Worm (Caenorhabditis elegans) whole organism, L2 larva: ENCODE data around the gene Y53F4B.9.

Experiments
- C34F6.9 ChIP-seq: fragments of 150-350 bp; optimal IDR thresholded peaks from 2 replicates; lab custom pipeline; 2014; ENCODE audit warnings: missing biosample characterization, missing genetic modification characterization
- F13H6.1 ChIP-seq: sonication (generic microtip); optimal IDR thresholded peaks from 2 replicates; lab custom pipeline; 2016; ENCODE audit warnings: missing genetic modification characterization, missing compliant biosample characterization
- R02D3.7 ChIP-seq: fragments of 150-350 bp; optimal IDR thresholded peaks from 2 replicates; lab custom pipeline; 2014; ENCODE audit warnings: missing biosample characterization, missing genetic modification characterization
- Y55F3AM.14 ChIP-seq: fragments of 200-800 bp; sonication (Bioruptor generic); optimal IDR thresholded peaks from 2 replicates; lab custom pipeline; 2018; ENCODE audit warnings: mild to moderate bottlenecking, missing genetic modification characterization, missing compliant biosample characterization
- ZK546.5 ChIP-seq: sonication (generic microtip); optimal IDR thresholded peaks from 2 replicates; lab custom pipeline; 2017; ENCODE audit warnings: missing biosample characterization, missing genetic modification characterization
- alr-1 ChIP-seq: fragments of 150-350 bp; optimal IDR thresholded peaks from 2 replicates; lab custom pipeline; 2014; ENCODE audit warnings: missing biosample characterization, missing genetic modification characterization
- aly-2 ChIP-seq: fragments of 150-350 bp; optimal IDR thresholded peaks from 2 replicates; lab custom pipeline; 2014; ENCODE audit warnings: missing biosample characterization, missing genetic modification characterization
- ama-1 ChIP-seq: fragments of 150-350 bp; optimal IDR thresholded peaks from 2 replicates; lab custom pipeline; 2018; ENCODE audit warnings: inconsistent platforms
- blmp-1 ChIP-seq: sonication (generic microtip); optimal IDR thresholded peaks from 2 replicates; lab custom pipeline; 2017; ENCODE audit warnings: missing genetic modification characterization, mild to moderate bottlenecking, missing compliant biosample characterization, antibody characterized with exemption, moderate library complexity; ENCODE audit not compliant: insufficient read depth
- ceh-16 ChIP-seq: fragments of 150-350 bp; optimal IDR thresholded peaks from 2 replicates; lab custom pipeline; 2014; ENCODE audit warnings: missing biosample characterization, missing genetic modification characterization
- ceh-82 ChIP-seq: fragments of 150-350 bp; optimal IDR thresholded peaks from 2 replicates; lab custom pipeline; 2014; ENCODE audit warnings: missing biosample characterization, missing genetic modification characterization
- crh-2 ChIP-seq: sonication (generic microtip); optimal IDR thresholded peaks from 2 replicates; lab custom pipeline; 2017; ENCODE audit warnings: missing biosample characterization, missing genetic modification characterization
- dmd-4 ChIP-seq: sonication (generic microtip); optimal IDR thresholded peaks from 2 replicates; lab custom pipeline; 2017; ENCODE audit warnings: missing biosample characterization, missing genetic modification characterization
- egl-27 ChIP-seq: sonication (generic microtip); optimal IDR thresholded peaks from 3 replicates; lab custom pipeline; 2017; ENCODE audit warnings: missing biosample characterization, missing genetic modification reagents, missing genetic modification characterization
- elt-1 ChIP-seq: fragments of 150-350 bp; optimal IDR thresholded peaks from 2 replicates; lab custom pipeline; 2014; ENCODE audit warnings: missing biosample characterization, missing genetic modification characterization
- elt-3 ChIP-seq: sonication (generic microtip); optimal IDR thresholded peaks from 2 replicates; lab custom pipeline; 2017; ENCODE audit warnings: missing biosample characterization, missing genetic modification characterization
- fos-1 ChIP-seq: fragments of 150-350 bp; optimal IDR thresholded peaks from 2 replicates; lab custom pipeline; 2014; ENCODE audit warnings: missing biosample characterization, missing genetic modification characterization
- gmeb-1 ChIP-seq: fragments of 150-350 bp; optimal IDR thresholded peaks from 2 replicates; lab custom pipeline; 2014; ENCODE audit warnings: missing biosample characterization, missing genetic modification characterization
- lin-11 ChIP-seq: fragments of 150-350 bp; sonication (generic microtip); optimal IDR thresholded peaks from 2 replicates; lab custom pipeline; 2014; ENCODE audit warnings: missing biosample characterization, missing genetic modification characterization, inconsistent platforms, mixed read lengths
- lin-13 ChIP-seq: fragments of 150-350 bp; optimal IDR thresholded peaks from 2 replicates; lab custom pipeline; 2014; ENCODE audit warnings: missing biosample characterization, missing genetic modification reagents, missing genetic modification characterization
- lin-39 ChIP-seq: fragments of 150-350 bp; optimal IDR thresholded peaks from 2 replicates; lab custom pipeline; 2014; ENCODE audit warnings: missing biosample characterization, missing genetic modification reagents, missing genetic modification characterization
- lsy-2 ChIP-seq, 2 experiments: fragments of 150-350 bp in 1 of 2; sonication (generic microtip) in 1 of 2; optimal IDR thresholded peaks; 2 replicates each; lab custom pipeline; 2014 to 2017; ENCODE audit warnings: missing biosample characterization in 2 of 2, missing genetic modification characterization in 2 of 2
- mab-5 ChIP-seq: fragments of 150-350 bp; optimal IDR thresholded peaks from 2 replicates; lab custom pipeline; 2014; ENCODE audit warnings: missing biosample characterization, missing genetic modification characterization
- mbf-1 ChIP-seq: sonication (generic microtip); optimal IDR thresholded peaks from 2 replicates; lab custom pipeline; 2017; ENCODE audit warnings: missing biosample characterization, missing genetic modification characterization
- mdl-1 ChIP-seq, 2 experiments: fragments of 150-350 bp in 1 of 2; sonication (generic microtip) in 1 of 2; optimal IDR thresholded peaks; 2 replicates each; lab custom pipeline; 2017; ENCODE audit warnings: missing biosample characterization in 2 of 2, missing genetic modification characterization in 2 of 2
- nhr-10 ChIP-seq: sonication (generic microtip); optimal IDR thresholded peaks from 2 replicates; lab custom pipeline; 2017; ENCODE audit warnings: missing biosample characterization, missing genetic modification characterization
- nhr-11 ChIP-seq: fragments of 150-350 bp; optimal IDR thresholded peaks from 2 replicates; lab custom pipeline; 2014; ENCODE audit warnings: missing biosample characterization, missing genetic modification characterization
- nhr-12 ChIP-seq: fragments of 150-350 bp; optimal IDR thresholded peaks from 2 replicates; lab custom pipeline; 2014; ENCODE audit warnings: missing biosample characterization, missing genetic modification characterization
- nhr-129 ChIP-seq: fragments of 150-350 bp; optimal IDR thresholded peaks from 2 replicates; lab custom pipeline; 2014; ENCODE audit warnings: missing biosample characterization, missing genetic modification characterization
- nhr-21 ChIP-seq: fragments of 150-350 bp; optimal IDR thresholded peaks from 2 replicates; lab custom pipeline; 2014; ENCODE audit warnings: missing biosample characterization, missing genetic modification characterization
- nhr-23 ChIP-seq: fragments of 150-350 bp; optimal IDR thresholded peaks from 2 replicates; lab custom pipeline; 2014; ENCODE audit warnings: missing biosample characterization, missing genetic modification reagents, missing genetic modification characterization
- nhr-237 ChIP-seq: fragments of 150-350 bp; optimal IDR thresholded peaks from 2 replicates; lab custom pipeline; 2014; ENCODE audit warnings: missing biosample characterization, missing genetic modification characterization
- nhr-25 ChIP-seq: fragments of 150-350 bp; sonication (generic microtip); optimal IDR thresholded peaks from 3 replicates; lab custom pipeline; 2014; ENCODE audit warnings: missing biosample characterization, missing genetic modification characterization
- nhr-6 ChIP-seq: fragments of 150-350 bp; optimal IDR thresholded peaks from 2 replicates; lab custom pipeline; 2014; ENCODE audit warnings: missing biosample characterization, missing genetic modification characterization
- nhr-77 ChIP-seq: fragments of 150-350 bp; optimal IDR thresholded peaks from 2 replicates; lab custom pipeline; 2014; ENCODE audit warnings: missing biosample characterization, missing genetic modification characterization
- peb-1 ChIP-seq: fragments of 150-350 bp; optimal IDR thresholded peaks from 2 replicates; lab custom pipeline; 2014; ENCODE audit warnings: missing biosample characterization, missing genetic modification characterization
- sem-4 ChIP-seq: fragments of 150-350 bp; optimal IDR thresholded peaks from 2 replicates; lab custom pipeline; 2014; ENCODE audit warnings: missing biosample characterization, missing genetic modification reagents, missing genetic modification characterization
- skn-1 ChIP-seq: sonication (generic microtip); optimal IDR thresholded peaks from 2 replicates; lab custom pipeline; 2017; ENCODE audit warnings: missing biosample characterization, missing genetic modification characterization
- sma-3 ChIP-seq: sonication (generic microtip); optimal IDR thresholded peaks from 2 replicates; lab custom pipeline; 2016; ENCODE audit warnings: missing genetic modification reagents, missing genetic modification characterization, missing compliant biosample characterization
- sma-9 ChIP-seq, 2 experiments: fragments of 150-350 bp in 1 of 2; sonication (generic microtip) in 1 of 2; optimal IDR thresholded peaks; 2 replicates each; lab custom pipeline; 2014 to 2016; ENCODE audit warnings: missing genetic modification characterization in 2 of 2, mild to moderate bottlenecking in 1 of 2, missing biosample characterization in 1 of 2, missing compliant biosample characterization in 1 of 2, missing genetic modification reagents in 1 of 2, moderate library complexity in 1 of 2
- snpc-4 ChIP-seq: fragments of 150-350 bp; optimal IDR thresholded peaks from 2 replicates; lab custom pipeline; 2014; ENCODE audit warnings: missing biosample characterization, missing genetic modification characterization
- unc-39 ChIP-seq: fragments of 150-350 bp; optimal IDR thresholded peaks from 2 replicates; lab custom pipeline; 2014; ENCODE audit warnings: missing biosample characterization, missing genetic modification characterization
- unc-55 ChIP-seq: fragments of 150-350 bp; sonication (generic microtip); optimal IDR thresholded peaks from 3 replicates; lab custom pipeline; 2014; ENCODE audit warnings: missing biosample characterization, missing genetic modification reagents, missing genetic modification characterization
- unc-62 ChIP-seq: fragments of 150-350 bp; optimal IDR thresholded peaks from 2 replicates; lab custom pipeline; 2014; ENCODE audit warnings: missing biosample characterization, missing genetic modification reagents, missing genetic modification characterization
- zag-1 ChIP-seq: fragments of 150-350 bp; optimal IDR thresholded peaks from 2 replicates; lab custom pipeline; 2014; ENCODE audit warnings: missing biosample characterization, missing genetic modification characterization
- ztf-1 ChIP-seq: fragments of 200-800 bp; sonication (Bioruptor generic); conservative IDR thresholded peaks from 2 replicates; pipeline ENCODE4 v1.3.6; 2022; ENCODE audit warnings: missing genetic modification characterization, missing compliant biosample characterization
- ztf-11 ChIP-seq: sonication (generic microtip); optimal IDR thresholded peaks from 2 replicates; lab custom pipeline; 2017; ENCODE audit warnings: missing biosample characterization, missing genetic modification characterization
- ztf-4 ChIP-seq: fragments of 150-350 bp; optimal IDR thresholded peaks from 2 replicates; lab custom pipeline; 2014; ENCODE audit warnings: missing biosample characterization, missing genetic modification characterization

Y53F4B.9 gene

DNA sequence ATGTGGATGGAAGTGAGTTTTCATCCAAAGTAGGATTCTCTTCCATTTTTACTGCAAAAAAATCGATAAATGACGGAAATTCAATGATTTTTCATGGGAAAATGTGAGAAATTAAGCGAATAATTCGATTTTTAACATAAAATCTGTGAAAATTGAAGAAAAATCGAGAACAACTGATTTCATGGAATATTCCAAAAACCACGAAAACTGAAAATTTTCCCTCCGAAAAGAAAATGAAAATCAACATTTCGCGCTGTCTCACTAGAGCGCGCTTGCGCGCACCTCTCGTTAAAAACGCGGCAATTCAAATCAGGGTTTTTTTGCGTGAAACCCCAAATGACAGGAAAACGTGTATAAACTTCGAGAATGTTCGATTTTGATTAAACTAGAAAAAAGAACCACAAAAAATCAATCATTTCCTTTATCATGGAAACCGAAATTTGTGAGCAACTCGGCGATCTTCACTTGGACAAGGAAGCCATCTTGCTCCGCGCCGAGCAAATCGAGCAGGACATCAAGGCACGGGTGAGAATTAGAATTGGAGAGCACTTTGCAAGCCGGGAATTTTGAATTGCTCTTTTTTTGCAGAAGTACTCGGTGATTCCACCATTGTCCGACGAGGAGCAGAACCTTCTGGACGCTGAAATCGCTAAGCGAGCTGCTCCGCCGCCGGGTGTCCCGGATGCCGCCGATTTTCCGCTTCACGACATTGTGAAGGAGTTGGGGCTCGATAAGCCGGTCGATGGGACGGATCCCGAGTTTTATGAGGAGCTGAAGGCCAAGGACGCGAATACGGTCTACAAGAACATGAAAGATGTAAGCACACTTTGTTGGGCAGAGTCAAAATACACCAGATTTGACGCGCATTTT is at the start of gene Y53F4B.9, which contains the start of gene Y53F4B.11:
Gene Y53F4B.9, minus strand, starts transcription at position 51 of the 870 bp plus-strand sequence.
Gene Y53F4B.11, plus strand, starts transcription at position 383 of the 870 bp plus-strand sequence.
- TF ChIP-seq ztf-1 (GFP tag; lab: Robert Waterston, UW) (no peak), nhr-77 (tag; lab: Kevin White, UChicago) (peak; percentile 40), nhr-129 (tag; lab: Kevin White, UChicago) (peak; percentile 83), snpc-4 (tag; lab: Kevin White, UChicago) (peak; percentile 88), ceh-82 (tag; lab: Kevin White, UChicago) (peak; percentile 13), Y55F3AM.14 (GFP tag; lab: Kevin White, UChicago) (no peak), nhr-10 (no peak), ZK546.5 (peak; percentile 17), egl-27 (tag; lab: Kevin White, UChicago) (no peak), nhr-11 (no peak), mbf-1 (tag; lab: Kevin White, UChicago) (no peak), ceh-16 (no peak), unc-55 (GFP tag; lab: Kevin White, UChicago) (peak; percentile 95), lin-13 (GFP tag; lab: Kevin White, UChicago) (peak; percentile 84), alr-1 (no peak), F13H6.1 (tag; lab: Kevin White, UChicago) (peak; percentile 62), fos-1 (tag; lab: Kevin White, UChicago) (peak; percentile 57), sma-9 (GFP tag; optimal IDR thresholded peaks at IDR 0.05; lab: Kevin White, UChicago) (peak; percentile 50), sma-9 (tag; optimal IDR thresholded peaks at IDR 0.05; lab: Kevin White, UChicago) (no peak), ztf-11 (tag; lab: Kevin White, UChicago) (no peak), mab-5 (tag; lab: Kevin White, UChicago) (peak; percentile 67), sma-3 (GFP tag; lab: Kevin White, UChicago) (peak; percentile 68), dmd-4 (tag; lab: Kevin White, UChicago) (no peak), nhr-23 (no peak), elt-1 (tag; lab: Kevin White, UChicago) (no peak), ztf-4 (tag; lab: Kevin White, UChicago) (no peak), unc-39 (tag; lab: Kevin White, UChicago) (no peak), lin-11 (peak; percentile 30), skn-1 (tag; lab: Kevin White, UChicago) (no peak), sem-4 (tag; lab: Kevin White, UChicago) (no peak), peb-1 (tag; lab: Kevin White, UChicago) (no peak), nhr-25 (tag; lab: Kevin White, UChicago) (peak; percentile 76), nhr-21 (peak; percentile 58), lin-39 (no peak), zag-1 (peak; percentile 7), unc-62 (no peak), nhr-237 (tag; lab: Kevin White, UChicago) (no peak), gmeb-1 (tag; lab: Kevin White, UChicago) (peak; percentile 100), R02D3.7 (tag; lab: Kevin White, UChicago) (no peak), aly-2 (tag; lab: Kevin White, UChicago) (no peak), mdl-1 (tag; optimal IDR thresholded peaks at IDR 0.05; lab: Kevin White, UChicago) (no peak), lsy-2 (tag; optimal IDR thresholded peaks at IDR 0.05; lab: Kevin White, UChicago) (peak; percentile 78 to 87), blmp-1 (tag; lab: Kevin White, UChicago) (peak; percentile 48), ama-1 (lab: Kevin White, UChicago) (no peak), nhr-12 (tag; lab: Kevin White, UChicago) (no peak), crh-2 (peak; percentile 82), elt-3 (tag; lab: Kevin White, UChicago) (no peak), C34F6.9 (peak; percentile 83), nhr-6 (tag; lab: Kevin White, UChicago) (no peak)
